Worm (Caenorhabditis elegans): ENCODE results near the gene mett-10.

Gene mett-10

DNA sequence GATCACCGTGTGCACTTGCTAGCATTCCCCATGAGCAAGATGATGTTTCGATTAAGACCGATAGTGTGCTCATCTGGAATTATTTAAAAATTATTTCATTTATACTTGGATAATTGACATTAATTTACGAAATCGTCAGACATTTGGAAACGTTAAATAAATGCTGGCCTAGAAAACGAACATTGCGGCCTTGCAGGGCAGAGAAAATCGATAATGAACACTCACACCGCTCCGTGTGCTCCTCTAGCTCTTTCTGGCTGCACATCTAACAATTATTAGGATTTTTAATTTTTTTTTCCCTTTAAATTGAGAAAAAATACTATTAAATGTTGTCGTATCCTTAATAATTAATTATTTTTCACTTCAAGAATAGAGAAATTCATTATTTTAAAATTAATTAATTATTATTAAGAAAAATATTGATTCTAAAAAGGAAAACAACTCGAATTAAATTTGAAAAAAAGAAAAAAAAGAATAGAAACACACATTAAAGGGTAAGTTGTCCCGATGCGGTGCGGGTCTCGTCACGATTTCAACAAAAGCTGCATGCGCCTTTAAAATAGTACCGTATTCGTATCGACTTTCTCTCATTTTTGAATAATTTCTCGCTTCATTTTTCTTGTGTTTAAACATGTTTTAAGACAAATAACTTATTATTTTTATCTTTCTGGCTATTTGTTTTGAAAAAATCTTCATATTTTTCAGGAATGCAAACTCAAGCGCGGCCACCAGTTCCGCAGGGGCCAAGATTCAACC, 5.4 kb downstream of the mett-10 start, which contains the start of the genes gtf-2H3 and ham-3 (continued):
- no peak for TF ChIP-seq unc-86 (tag; optimal IDR thresholded peaks at IDR 0.05)
- TF ChIP-seq nhr-19 (GFP tag; conservative IDR thresholded peaks at IDR 0.05), result no peak
- TF ChIP-seq ama-1 (optimal IDR thresholded peaks at IDR 0.05), result no peak
- no peak for TF ChIP-seq irx-1 (tag; optimal IDR thresholded peaks at IDR 0.05)
- no peak for TF ChIP-seq ceh-63 (GFP tag; optimal IDR thresholded peaks at IDR 0.05)
- TF ChIP-seq nhr-85 (tag), result no peak
- no peak for TF ChIP-seq pag-3 (tag; optimal IDR thresholded peaks at IDR 0.05; ENCODE audit: borderline replicate concordance, insufficient read depth)
- TF ChIP-seq aha-1 (tag; optimal IDR thresholded peaks at IDR 0.05), result no peak
- TF ChIP-seq pax-3 (tag; optimal IDR thresholded peaks at IDR 0.05), result no peak
- TF ChIP-seq hlh-17 (GFP tag; optimal IDR thresholded peaks at IDR 0.05; ENCODE audit: borderline replicate concordance), result no peak

DNA sequence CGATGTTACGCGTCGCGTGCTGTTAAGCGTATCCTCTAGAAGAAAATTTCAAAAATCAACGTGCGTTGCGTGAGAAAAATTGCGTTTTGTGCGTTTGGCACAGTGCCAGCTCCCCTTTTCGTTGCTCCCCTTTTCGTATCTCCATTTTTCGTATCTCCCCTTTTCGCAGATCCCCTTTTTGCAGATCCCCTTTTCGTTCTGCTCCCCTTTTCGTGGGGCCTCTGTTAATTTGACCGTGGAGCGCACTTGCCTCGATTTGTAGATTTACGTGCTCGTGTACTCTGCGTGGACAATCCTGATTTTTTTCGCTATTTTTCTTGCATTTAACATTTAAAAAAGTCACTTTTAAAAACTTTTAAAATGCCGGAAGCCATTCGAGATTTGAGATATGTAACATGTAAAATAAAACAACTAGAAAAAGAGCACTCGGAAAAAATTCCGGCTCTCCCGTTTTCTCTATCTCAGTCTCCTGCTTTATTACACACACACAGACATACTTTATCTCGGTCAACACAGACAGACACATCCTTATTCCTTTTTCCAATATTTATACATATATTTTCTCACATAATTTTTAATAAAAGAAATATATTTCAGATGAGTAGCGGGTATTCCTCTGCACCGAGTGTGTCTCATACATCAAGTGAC, 8.9 kb downstream of the mett-10 start, which contains the start of gene ttll-4:
TSS of gene ttll-4 (plus strand) at position 598 of the 648 bp plus-strand sequence.
- TF ChIP-seq snu-23 (GFP tag; optimal IDR thresholded peaks at IDR 0.05) (peak; percentile 58), xbp-1 (tag; optimal IDR thresholded peaks at IDR 0.05) (peak; percentile 57), ztf-11 (tag; optimal IDR thresholded peaks at IDR 0.05) (peak in 1 of 2 experiments; percentile 67), lsy-2 (tag; optimal IDR thresholded peaks at IDR 0.05) (peak; percentile 43 to 55), dsc-1 (tag; optimal IDR thresholded peaks at IDR 0.05) (peak; percentile 71), fkh-10 (GFP tag; optimal IDR thresholded peaks at IDR 0.05) (peak; percentile 48), dpl-1 (GFP tag; optimal IDR thresholded peaks at IDR 0.05) (peak in 2 of 3 experiments; percentile 0 to 48), nhr-71 (tag; optimal IDR thresholded peaks at IDR 0.05) (peak; percentile 81), blmp-1 (tag; optimal IDR thresholded peaks at IDR 0.05) (no peak), lin-14 (GFP tag; optimal IDR thresholded peaks at IDR 0.05) (peak; percentile 82), rnt-1 (tag; optimal IDR thresholded peaks at IDR 0.05) (peak; percentile 85), nhr-85 (tag) (no peak), unc-98 (GFP tag; IDR thresholded peaks at IDR 0.05) (peak; percentile 72), pax-3 (tag; optimal IDR thresholded peaks at IDR 0.05) (peak; percentile 29), jun-1 (tag; optimal IDR thresholded peaks at IDR 0.05) (no peak), lin-13 (GFP tag; optimal IDR thresholded peaks at IDR 0.05) (peak; percentile 53), pag-3 (tag; optimal IDR thresholded peaks at IDR 0.05; ENCODE audit: borderline replicate concordance, insufficient read depth) (no peak), pqm-1 (tag; optimal IDR thresholded peaks at IDR 0.05) (no peak), zip-4 (GFP tag; optimal IDR thresholded peaks at IDR 0.05) (no peak), tbx-2 (tag; optimal IDR thresholded peaks at IDR 0.05) (peak; percentile 59), nhr-47 (tag; optimal IDR thresholded peaks at IDR 0.05) (peak; percentile 72), isw-1 (GFP tag; IDR thresholded peaks at IDR 0.05) (peak; percentile 78), nhr-90 (tag; optimal IDR thresholded peaks at IDR 0.05; ENCODE audit: poor library complexity) (peak; percentile 31), egl-13 (tag; optimal IDR thresholded peaks at IDR 0.05) (peak; percentile 59), fkh-4 (tag; optimal IDR thresholded peaks at IDR 0.05; ENCODE audit: borderline replicate concordance) (peak; percentile 29), unc-86 (tag; optimal IDR thresholded peaks at IDR 0.05) (peak; percentile 72), vab-15 (tag; optimal IDR thresholded peaks at IDR 0.05) (peak; percentile 34), alr-1 (tag; optimal IDR thresholded peaks at IDR 0.05; ENCODE audit: borderline replicate concordance) (no peak), aha-1 (tag; optimal IDR thresholded peaks at IDR 0.05) (no peak), nhr-84 (tag; optimal IDR thresholded peaks at IDR 0.05) (no peak), lir-3 (tag; optimal IDR thresholded peaks at IDR 0.05; ENCODE audit: poor library complexity) (peak; percentile 71), ceh-88 (GFP tag; IDR thresholded peaks at IDR 0.05) (peak; percentile 35; the same call in 1 of the 2 replicates), nhr-28 (tag; optimal IDR thresholded peaks at IDR 0.05) (no peak), lin-35 (GFP tag; optimal IDR thresholded peaks at IDR 0.05) (peak in 1 of 2 experiments; percentile 15), ceh-82 (tag; optimal IDR thresholded peaks at IDR 0.05) (peak; percentile 34 to 53 (median 46)), nhr-20 (tag; optimal IDR thresholded peaks at IDR 0.05) (peak; percentile 36), lin-15B (tag; optimal IDR thresholded peaks at IDR 0.05) (peak; percentile 64), F16B12.6 (tag; optimal IDR thresholded peaks at IDR 0.05) (no peak), swsn-7 (tag; optimal IDR thresholded peaks at IDR 0.05) (peak; percentile 65), elt-2 (tag; optimal IDR thresholded peaks at IDR 0.05) (no peak), mab-9 (GFP tag; IDR thresholded peaks at IDR 0.05) (peak; percentile 58; the same call in 1 of the 2 replicates)
